Fruit fly (Drosophila melanogaster) whole organism, embryonic: ENCODE measurements around the gene CG3224.
A peak's percentile ranks its signal among the peaks of the same experiment; 100 is the strongest.

Experiments
- ATbp ChIP-seq: fragments of 200-800 bp; sonication (Bioruptor generic); optimal IDR thresholded peaks from 2 replicates; lab custom pipeline; 2017; ENCODE audit warnings: missing biosample characterization, mild to moderate bottlenecking, missing genetic modification characterization, missing genetic modification reagents
- Atf6 ChIP-seq: fragments of 200-800 bp; sonication (Bioruptor generic); IDR thresholded peaks from 2 replicates; pipeline ENCODE4 v1.3.6; 2022; ENCODE audit warnings: missing biosample characterization, missing genetic modification characterization
- Awh ChIP-seq: fragments of 200-800 bp; sonication (Bioruptor generic); IDR thresholded peaks from 2 replicates; pipeline ENCODE4, ENCODE4 v1.3.6; 2022; ENCODE audit warnings: missing biosample characterization, missing genetic modification characterization
- CG11093 ChIP-seq: fragments of 200-800 bp; sonication (Bioruptor generic); IDR thresholded peaks from 3 replicates; pipeline ENCODE4 v1.3.6; 2022; ENCODE audit warnings: missing biosample characterization, missing genetic modification characterization
- CG11247 ChIP-seq: fragments of 200-800 bp; sonication (Bioruptor generic); IDR thresholded peaks from 2 replicates; pipeline ENCODE4 v1.3.6; 2022; ENCODE audit warnings: missing biosample characterization, missing genetic modification characterization
- CG12155 ChIP-seq: fragments of 200-800 bp; sonication (Bioruptor generic); optimal IDR thresholded peaks from 3 replicates; lab custom pipeline; 2016; ENCODE audit warnings: missing biosample characterization, missing genetic modification characterization
- CG15073 ChIP-seq: fragments of 200-800 bp; sonication (Bioruptor generic); optimal IDR thresholded peaks from 2 replicates; lab custom pipeline; 2016; ENCODE audit warnings: missing biosample characterization, missing genetic modification characterization
- CG16863 ChIP-seq: fragments of 200-800 bp; sonication (Bioruptor generic); optimal IDR thresholded peaks from 3 replicates; lab custom pipeline; 2016; ENCODE audit warnings: missing biosample characterization, missing genetic modification characterization
- CG17361 ChIP-seq: fragments of 200-800 bp; sonication (Bioruptor generic); IDR thresholded peaks from 3 replicates; pipeline ENCODE4 v1.3.6; 2022; ENCODE audit warnings: missing biosample characterization, missing genetic modification characterization
- CG17912 ChIP-seq: fragments of 200-800 bp; sonication (Bioruptor generic); optimal IDR thresholded peaks from 2 replicates; lab custom pipeline; 2018; ENCODE audit warnings: missing biosample characterization, mild to moderate bottlenecking, missing genetic modification characterization
- CG1832 ChIP-seq: fragments of 200-800 bp; sonication (Bioruptor generic); optimal IDR thresholded peaks from 2 replicates; lab custom pipeline; 2017; ENCODE audit warnings: missing biosample characterization, mild to moderate bottlenecking, missing genetic modification characterization, inconsistent platforms
- CG2199 ChIP-seq: fragments of 200-800 bp; sonication (Bioruptor generic); IDR thresholded peaks from 3 replicates; pipeline ENCODE4 v1.3.6; 2022; ENCODE audit warnings: missing biosample characterization, missing genetic modification characterization
- CG31441 ChIP-seq: fragments of 200-800 bp; sonication (Bioruptor generic); IDR thresholded peaks from 2 replicates; pipeline ENCODE4 v1.3.6; 2022; ENCODE audit warnings: missing biosample characterization, missing genetic modification characterization
- CG34224 ChIP-seq: fragments of 200-800 bp; sonication (Bioruptor generic); IDR thresholded peaks from 3 replicates; pipeline ENCODE4 v1.3.6; 2022; ENCODE audit warnings: missing biosample characterization, missing genetic modification characterization; ENCODE audit not compliant: partially characterized antibody
- CG4328 ChIP-seq: fragments of 200-800 bp; sonication (Bioruptor generic); optimal IDR thresholded peaks from 3 replicates; lab custom pipeline; 2017; ENCODE audit warnings: missing biosample characterization, missing genetic modification reagents, missing genetic modification characterization
- CG43689 ChIP-seq: fragments of 200-800 bp; sonication (Bioruptor generic); IDR thresholded peaks from 2 replicates; pipeline ENCODE4 v1.3.6; 2022; ENCODE audit warnings: missing biosample characterization, missing genetic modification characterization
- CG4424 ChIP-seq: fragments of 200-800 bp; sonication (Bioruptor generic); optimal IDR thresholded peaks from 3 replicates; lab custom pipeline; 2016; ENCODE audit warnings: missing biosample characterization, missing genetic modification characterization
- CG4854 ChIP-seq: fragments of 200-800 bp; sonication (Bioruptor generic); optimal IDR thresholded peaks from 2 replicates; lab custom pipeline; 2016; ENCODE audit warnings: missing biosample characterization, missing genetic modification characterization, inconsistent platforms
- CG6689 ChIP-seq: fragments of 200-800 bp; sonication (Bioruptor generic); IDR thresholded peaks from 2 replicates; pipeline ENCODE4 v1.3.6; 2022; ENCODE audit warnings: missing biosample characterization, missing genetic modification characterization
- CG7372 ChIP-seq: fragments of 200-800 bp; sonication (Bioruptor generic); IDR thresholded peaks from 2 replicates; pipeline ENCODE4 v1.3.6; 2022; ENCODE audit warnings: missing biosample characterization, missing genetic modification characterization
- CoRest ChIP-seq: fragments of 200-800 bp; sonication (Bioruptor generic); optimal IDR thresholded peaks from 3 replicates; lab custom pipeline; 2018; ENCODE audit warnings: missing biosample characterization, mild to moderate bottlenecking, missing genetic modification characterization, moderate library complexity
- E2f1 ChIP-seq: fragments of 200-800 bp; sonication (Bioruptor generic); IDR thresholded peaks from 2 replicates; pipeline ENCODE4 v1.3.6; 2022; ENCODE audit warnings: missing biosample characterization, missing genetic modification characterization
- E2f2 ChIP-seq: fragments of 200-800 bp; sonication (Bioruptor generic); IDR thresholded peaks from 2 replicates; pipeline ENCODE4 v1.3.6; 2022; ENCODE audit warnings: missing biosample characterization, missing genetic modification characterization
- ERR ChIP-seq: fragments of 200-800 bp; sonication (Bioruptor generic); optimal IDR thresholded peaks from 2 replicates; lab custom pipeline; 2016; ENCODE audit warnings: missing biosample characterization, missing genetic modification characterization
- NFAT ChIP-seq: fragments of 200-800 bp; sonication (Bioruptor generic); IDR thresholded peaks from 2 replicates; pipeline ENCODE4 v1.3.6; 2022; ENCODE audit warnings: missing biosample characterization, missing genetic modification characterization
- Nf-YB ChIP-seq: fragments of 200-800 bp; sonication (Bioruptor generic); optimal IDR thresholded peaks from 3 replicates; lab custom pipeline; 2019; ENCODE audit warnings: missing biosample characterization, mild to moderate bottlenecking, missing genetic modification characterization, moderate library complexity
- Rx ChIP-seq: fragments of 200-800 bp; sonication (Bioruptor generic); IDR thresholded peaks from 2 replicates; pipeline ENCODE4 v1.3.6; 2022; ENCODE audit warnings: missing biosample characterization, missing genetic modification characterization
- Sox102F ChIP-seq: fragments of 200-800 bp; sonication (Bioruptor generic); optimal IDR thresholded peaks from 2 replicates; lab custom pipeline; 2018; ENCODE audit warnings: missing biosample characterization, mild to moderate bottlenecking, missing genetic modification characterization, moderate library complexity
- YL-1 ChIP-seq: fragments of 200-800 bp; sonication (Bioruptor generic); optimal IDR thresholded peaks from 3 replicates; lab custom pipeline; 2017; ENCODE audit warnings: missing biosample characterization, mild to moderate bottlenecking, missing genetic modification characterization
- ab ChIP-seq: fragments of 200-800 bp; sonication (Bioruptor generic); optimal IDR thresholded peaks from 2 replicates; lab custom pipeline; 2016; ENCODE audit warnings: missing biosample characterization, missing genetic modification characterization
- ash1 ChIP-seq: fragments of 200-800 bp; sonication (Bioruptor generic); optimal IDR thresholded peaks from 2 replicates; lab custom pipeline; 2018; ENCODE audit warnings: missing biosample characterization, mild to moderate bottlenecking, missing genetic modification characterization
- az2 ChIP-seq: fragments of 200-800 bp; sonication (Bioruptor generic); optimal IDR thresholded peaks from 3 replicates; lab custom pipeline; 2016; ENCODE audit warnings: missing biosample characterization, missing genetic modification characterization
- caup ChIP-seq: fragments of 200-800 bp; sonication (Bioruptor generic); optimal IDR thresholded peaks from 3 replicates; lab custom pipeline; 2017; ENCODE audit warnings: missing biosample characterization, mild to moderate bottlenecking, missing genetic modification characterization, moderate library complexity; ENCODE audit not compliant: severe bottlenecking
- chm ChIP-seq: fragments of 200-800 bp; sonication (Bioruptor generic); IDR thresholded peaks from 2 replicates; pipeline ENCODE4 v1.3.6; 2022; ENCODE audit warnings: missing biosample characterization, missing genetic modification characterization
- disco-r ChIP-seq: fragments of 200-800 bp; sonication (Bioruptor generic); optimal IDR thresholded peaks from 2 replicates; lab custom pipeline; 2016; ENCODE audit warnings: missing biosample characterization, missing genetic modification characterization
- esg ChIP-seq: fragments of 200-800 bp; sonication (Bioruptor generic); conservative IDR thresholded peaks from 2 replicates; pipeline ENCODE4 v1.3.6; 2022; ENCODE audit warnings: missing biosample characterization, missing genetic modification characterization
- lbe ChIP-seq: fragments of 200-800 bp; sonication (Bioruptor generic); optimal IDR thresholded peaks from 2 replicates; lab custom pipeline; 2016; ENCODE audit warnings: missing biosample characterization, mild to moderate bottlenecking, missing genetic modification characterization
- maf-S ChIP-seq: fragments of 200-800 bp; sonication (Bioruptor generic); optimal IDR thresholded peaks from 2 replicates; lab custom pipeline; 2016; ENCODE audit warnings: missing biosample characterization, missing genetic modification characterization
- mld ChIP-seq: fragments of 200-800 bp; sonication (Bioruptor generic); IDR thresholded peaks from 3 replicates; pipeline ENCODE4 v1.3.6; 2022; ENCODE audit warnings: missing biosample characterization, missing genetic modification characterization; ENCODE audit not compliant: partially characterized antibody
- peb ChIP-seq: fragments of 200-800 bp; sonication (Bioruptor generic); IDR thresholded peaks from 2 replicates; pipeline ENCODE4 v1.3.6; 2022; ENCODE audit warnings: missing biosample characterization, missing genetic modification characterization
- pros ChIP-seq: fragments of 200-800 bp; sonication (Bioruptor generic); optimal IDR thresholded peaks from 3 replicates; lab custom pipeline; 2019; ENCODE audit warnings: missing biosample characterization, mild to moderate bottlenecking, missing genetic modification characterization, moderate library complexity
- pum ChIP-seq: fragments of 200-800 bp; sonication (Bioruptor generic); optimal IDR thresholded peaks from 2 replicates; lab custom pipeline; 2016; ENCODE audit warnings: missing biosample characterization, missing genetic modification characterization
- sc ChIP-seq, 3 experiments: fragments of >200 bp in 2 of 3; fragments of 200-800 bp in 1 of 3; sonication (Bioruptor generic) in 1 of 3; optimal IDR thresholded peaks; 2 replicates in 2 of 3; 3 replicates in 1 of 3; lab custom pipeline; 2017; ENCODE audit warnings: mild to moderate bottlenecking in 1 of 3, missing biosample characterization in 1 of 3, missing genetic modification characterization in 1 of 3, missing genetic modification reagents in 1 of 3
- stwl ChIP-seq: fragments of 200-800 bp; sonication (Bioruptor generic); optimal IDR thresholded peaks from 3 replicates; lab custom pipeline; 2018; ENCODE audit warnings: missing biosample characterization, mild to moderate bottlenecking, missing genetic modification characterization, moderate library complexity
- tx ChIP-seq: fragments of 200-800 bp; sonication (Bioruptor generic); optimal IDR thresholded peaks from 2 replicates; lab custom pipeline; 2016; ENCODE audit warnings: missing biosample characterization, missing genetic modification characterization

Gene CG3224

DNA sequence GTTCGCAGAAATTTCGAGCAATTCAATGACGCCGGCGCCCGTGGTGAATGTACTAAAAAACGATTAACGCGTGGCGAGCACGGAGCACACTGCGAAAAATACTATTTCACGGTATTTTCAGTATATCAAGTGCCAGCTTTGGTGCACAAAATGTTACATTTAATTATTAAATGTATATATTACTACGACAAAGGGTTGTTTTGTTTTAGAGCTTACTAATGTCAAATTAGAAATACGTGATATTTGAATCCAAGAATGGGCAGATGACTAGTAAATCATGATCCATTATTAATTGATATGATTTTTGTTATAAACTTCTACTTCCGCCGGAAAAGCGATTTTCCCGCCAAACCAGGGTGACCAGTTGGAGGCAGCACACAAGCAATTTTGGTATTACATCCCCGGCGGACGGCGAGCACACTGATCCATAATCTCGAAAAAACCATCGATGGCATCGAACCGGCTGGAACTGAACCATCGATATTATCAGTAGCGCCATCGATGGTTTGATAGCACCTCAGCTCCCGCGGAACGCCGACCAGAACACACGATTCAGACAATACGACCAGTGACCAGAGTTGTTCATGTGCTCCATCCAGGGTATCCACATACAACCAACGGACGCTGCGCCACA lies 6.9 kb downstream of the CG3224 start, which contains the start of the genes CG3226 and Cdc7 (continued):
- TF ChIP-seq tx (GFP tag; lab: Kevin White, UChicago) (no peak), Rx (GFP tag; lab: Robert Waterston, UW) (peak; percentile 43; the same call in 1 of the 2 replicates), az2 (GFP tag; lab: Kevin White, UChicago) (peak; percentile 48), CG16863 (GFP tag; lab: Kevin White, UChicago) (peak; percentile 44), disco-r (peak; percentile 10), NFAT (GFP tag; lab: Robert Waterston, UW) (peak; percentile 58; the same call in 1 of the 2 replicates), sc (optimal IDR thresholded peaks at IDR 0.05; lab: Kevin White, UChicago) (no peak), sc (GFP tag; optimal IDR thresholded peaks at IDR 0.05; lab: Kevin White, UChicago) (peak; percentile 48), CG17361 (peak; percentile 81), stwl (peak; percentile 53), chm (0 out of 2 replicates have a peak, but pooled peaks have one; percentile 55), CG34224 (peak; percentile 45; the same call in 2 of the 3 replicates), CG4328 (GFP tag; lab: Kevin White, UChicago) (peak; percentile 81), Awh (no peak), CG1832 (GFP tag; lab: Kevin White, UChicago) (no peak), lbe (GFP tag; lab: Kevin White, UChicago) (peak; percentile 23), CG43689 (GFP tag; lab: Robert Waterston, UW) (peak; percentile 32; the same call in 1 of the 2 replicates), CG31441 (GFP tag; lab: Robert Waterston, UW) (peak; percentile 76), ATbp (GFP tag; lab: Kevin White, UChicago) (peak; percentile 69), peb (no peak), CG11247 (GFP tag; lab: Robert Waterston, UW) (peak; percentile 37; the same call in 1 of the 2 replicates), caup (GFP tag; lab: Kevin White, UChicago) (peak; percentile 91), ab (GFP tag; lab: Kevin White, UChicago) (no peak), CG12155 (GFP tag; lab: Kevin White, UChicago) (peak; percentile 27), ERR (no peak), pum (GFP tag; lab: Kevin White, UChicago) (no peak), E2f2 (GFP tag; lab: Robert Waterston, UW) (peak; percentile 77), mld (GFP tag; lab: Robert Waterston, UW) (peak; percentile 65; the same call in 2 of the 3 replicates), Atf6 (GFP tag; lab: Robert Waterston, UW) (peak; percentile 55; the same call in 1 of the 2 replicates), Sox102F (GFP tag; lab: Kevin White, UChicago) (peak; percentile 27), CG4424 (GFP tag; lab: Kevin White, UChicago) (peak; percentile 72), Nf-YB (peak; percentile 59), ash1 (GFP tag; lab: Kevin White, UChicago) (peak; percentile 66), CG17912 (GFP tag; lab: Kevin White, UChicago) (peak; percentile 68), YL-1 (GFP tag; lab: Kevin White, UChicago) (peak; percentile 88), esg (peak; percentile 23; the same call in 1 of the 2 replicates), CG15073 (GFP tag; lab: Kevin White, UChicago) (no peak), pros (GFP tag; lab: Kevin White, UChicago) (no peak), E2f1 (GFP tag; lab: Robert Waterston, UW) (peak; percentile 63; the same call in 1 of the 2 replicates), CG2199 (GFP tag; lab: Robert Waterston, UW) (no peak), CG4854 (peak; percentile 31), CoRest (tag; lab: Kevin White, UChicago) (peak; percentile 80), CG11093 (no peak), maf-S (GFP tag; lab: Kevin White, UChicago) (peak; percentile 17), CG6689 (GFP tag; lab: Robert Waterston, UW) (no peak), CG7372 (GFP tag; lab: Robert Waterston, UW) (peak; percentile 40; the same call in 1 of the 2 replicates)
- TF ChIP-seq, all 482 proteins: peak for 350
